Fruit fly (Drosophila melanogaster): ENCODE results near the gene CG7884.

Gene CG7884

DNA sequence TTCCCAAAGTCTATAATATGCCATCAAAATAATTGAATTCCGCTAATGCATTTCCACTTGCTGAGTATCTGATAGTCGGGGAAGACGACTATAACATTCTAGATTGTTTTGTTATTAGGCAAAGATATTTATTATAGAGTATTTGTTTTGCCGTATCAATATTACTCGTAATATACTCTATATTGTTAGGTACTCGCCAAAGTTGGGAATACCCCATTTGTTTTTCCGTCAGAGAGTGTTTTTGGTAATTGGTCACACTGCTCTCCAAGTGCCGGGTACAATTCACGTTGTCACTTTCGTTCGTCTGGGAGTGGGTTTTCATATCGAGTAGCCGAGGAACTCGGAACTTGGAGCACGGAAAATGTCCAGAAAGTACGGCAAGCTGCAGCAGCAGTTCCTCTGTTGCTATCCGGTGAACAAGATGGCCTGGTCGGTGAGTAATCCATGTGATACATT is 23.0 kb downstream of the CG7884 start, which contains the start of gene CG7889 (continued):
- TF ChIP-seq inv (GFP tag; IDR thresholded peaks at IDR 0.05; ENCODE audit: partially characterized antibody) (no peak), pita (GFP tag; optimal IDR thresholded peaks at IDR 0.05) (no peak), Dip2 (GFP tag; IDR thresholded peaks at IDR 0.05) (no peak), Ets97D (GFP tag; optimal IDR thresholded peaks at IDR 0.05) (no peak), HLHmδ (GFP tag; optimal IDR thresholded peaks at IDR 0.05) (no peak), fd96Cb (tag; optimal IDR thresholded peaks at IDR 0.05) (peak; percentile 11), Nf-YA (GFP tag; IDR thresholded peaks at IDR 0.05) (no peak), amos (GFP tag; IDR thresholded peaks at IDR 0.05; ENCODE audit: partially characterized antibody) (no peak), rib (GFP tag; IDR thresholded peaks at IDR 0.05) (no peak), ttk (GFP tag; IDR thresholded peaks at IDR 0.05) (no peak), CG10267 (tag; optimal IDR thresholded peaks at IDR 0.05) (peak; percentile 34), schlank (tag; optimal IDR thresholded peaks at IDR 0.05) (no peak), CG30403 (GFP tag; optimal IDR thresholded peaks at IDR 0.05) (peak; percentile 6), CG7271 (tag; optimal IDR thresholded peaks at IDR 0.05) (no peak), Dfd (GFP tag; optimal IDR thresholded peaks at IDR 0.05) (no peak), Spps (tag; optimal IDR thresholded peaks at IDR 0.05) (no peak), Jarid2 (GFP tag; optimal IDR thresholded peaks at IDR 0.05) (no peak), crol (GFP tag; IDR thresholded peaks at IDR 0.05) (no peak), CG14441 (GFP tag; IDR thresholded peaks at IDR 0.05) (no peak), gsb-n (tag; optimal IDR thresholded peaks at IDR 0.05) (no peak), CG31441 (GFP tag; IDR thresholded peaks at IDR 0.05) (peak; percentile 42; the same call in 1 of the 2 replicates), p53 (GFP tag; optimal IDR thresholded peaks at IDR 0.05) (no peak), corto (GFP tag; optimal IDR thresholded peaks at IDR 0.05) (no peak), Mes4 (GFP tag; optimal IDR thresholded peaks at IDR 0.05) (no peak), Scr (GFP tag; IDR thresholded peaks at IDR 0.05; ENCODE audit: partially characterized antibody) (no peak), CG13424 (tag; optimal IDR thresholded peaks at IDR 0.05) (peak; percentile 54), bowl (GFP tag; IDR thresholded peaks at IDR 0.05) (no peak), pb (GFP tag; optimal IDR thresholded peaks at IDR 0.05) (no peak), CG14050 (GFP tag; IDR thresholded peaks at IDR 0.05) (no peak), pnt (GFP tag; optimal IDR thresholded peaks at IDR 0.05) (no peak), mam (GFP tag; optimal IDR thresholded peaks at IDR 0.05) (no peak), Med (GFP tag) (peak; percentile 81), CG7928 (GFP tag; optimal IDR thresholded peaks at IDR 0.05) (no peak), MESR4 (GFP tag; optimal IDR thresholded peaks at IDR 0.05) (peak; percentile 61), dm (GFP tag; optimal IDR thresholded peaks at IDR 0.05) (peak; percentile 10), CG10366 (GFP tag; IDR thresholded peaks at IDR 0.05) (peak; percentile 15; the same call in 1 of the 2 replicates), slbo (GFP tag; IDR thresholded peaks at IDR 0.05) (peak; percentile 53; the same call in 1 of the 2 replicates), Ada2b (GFP tag; IDR thresholded peaks at IDR 0.05) (no peak), lbe (GFP tag; optimal IDR thresholded peaks at IDR 0.05) (no peak), CkIIα-i1 (GFP tag; IDR thresholded peaks at IDR 0.05) (no peak), CG10321 (GFP tag; IDR thresholded peaks at IDR 0.05) (no peak), al (GFP tag; IDR thresholded peaks at IDR 0.05) (no peak), grn (GFP tag; optimal IDR thresholded peaks at IDR 0.05) (no peak), ato (GFP tag; IDR thresholded peaks at IDR 0.05; ENCODE audit: partially characterized antibody) (no peak), danr (GFP tag; IDR thresholded peaks at IDR 0.05) (no peak), CG11456 (GFP tag; IDR thresholded peaks at IDR 0.05) (no peak), kni (GFP tag; optimal IDR thresholded peaks at IDR 0.05) (no peak), CG34376 (GFP tag; optimal IDR thresholded peaks at IDR 0.05) (no peak), salm (tag; optimal IDR thresholded peaks at IDR 0.05) (no peak), Camta (GFP tag; optimal IDR thresholded peaks at IDR 0.05) (peak; percentile 31), pzg (GFP tag; optimal IDR thresholded peaks at IDR 0.05) (peak; percentile 45), Xbp1 (GFP tag; optimal IDR thresholded peaks at IDR 0.05) (no peak)

Data from whole organism, embryonic.